Worm (Caenorhabditis elegans) whole organism, L3 larva: ENCODE data around the gene chil-3.
A peak's percentile ranks its signal among the peaks of the same experiment; 100 is the strongest.

Experiments used
- R02D3.7 ChIP-seq: fragments of 150-350 bp; optimal IDR thresholded peaks from 2 replicates; lab custom pipeline; 2014; ENCODE audit warnings: missing biosample characterization, missing genetic modification characterization
- ZK546.5 ChIP-seq: sonication (generic microtip); optimal IDR thresholded peaks from 2 replicates; lab custom pipeline; 2017; ENCODE audit warnings: missing biosample characterization, missing genetic modification characterization
- aly-2 ChIP-seq: fragments of 150-350 bp; optimal IDR thresholded peaks from 2 replicates; lab custom pipeline; 2014; ENCODE audit warnings: missing biosample characterization, missing genetic modification characterization
- ama-1 ChIP-seq: fragments of 150-350 bp; optimal IDR thresholded peaks from 2 replicates; lab custom pipeline; 2018
- ceh-16 ChIP-seq: sonication (generic microtip); optimal IDR thresholded peaks from 2 replicates; lab custom pipeline; 2017; ENCODE audit warnings: missing biosample characterization, missing genetic modification characterization
- ceh-28 ChIP-seq: fragments of 150-350 bp; optimal IDR thresholded peaks from 2 replicates; lab custom pipeline; 2014; ENCODE audit warnings: missing biosample characterization, missing genetic modification reagents, missing genetic modification characterization
- ceh-82 ChIP-seq: fragments of 150-350 bp; optimal IDR thresholded peaks from 2 replicates; lab custom pipeline; 2014; ENCODE audit warnings: missing biosample characterization, missing genetic modification characterization
- ceh-9 ChIP-seq: sonication (generic microtip); optimal IDR thresholded peaks from 2 replicates; lab custom pipeline; 2018; ENCODE audit warnings: missing biosample characterization, missing genetic modification characterization
- daf-12 ChIP-seq: fragments of 150-350 bp; optimal IDR thresholded peaks from 2 replicates; lab custom pipeline; 2014; ENCODE audit warnings: missing biosample characterization, missing genetic modification reagents, missing genetic modification characterization
- egl-27 ChIP-seq: sonication (generic microtip); optimal IDR thresholded peaks from 4 replicates; lab custom pipeline; 2017; ENCODE audit warnings: missing biosample characterization, missing genetic modification reagents, missing genetic modification characterization
- elt-1 ChIP-seq: fragments of 150-350 bp; optimal IDR thresholded peaks from 2 replicates; lab custom pipeline; 2014; ENCODE audit warnings: missing biosample characterization, missing genetic modification characterization
- elt-2 ChIP-seq: sonication (generic microtip); optimal IDR thresholded peaks from 2 replicates; lab custom pipeline; 2016; ENCODE audit warnings: missing genetic modification reagents, mild to moderate bottlenecking, missing genetic modification characterization, missing compliant biosample characterization
- eor-1 ChIP-seq, 2 experiments: fragments of 150-350 bp; optimal IDR thresholded peaks; 2 replicates each; lab custom pipeline; 2014 to 2018; ENCODE audit warnings: missing biosample characterization in 2 of 2, missing genetic modification characterization in 2 of 2
- fkh-2 ChIP-seq: fragments of 150-350 bp; optimal IDR thresholded peaks from 2 replicates; lab custom pipeline; 2014; ENCODE audit warnings: missing biosample characterization, missing genetic modification reagents, missing genetic modification characterization
- fos-1 ChIP-seq: fragments of 150-350 bp; optimal IDR thresholded peaks from 2 replicates; lab custom pipeline; 2014; ENCODE audit warnings: missing biosample characterization, missing genetic modification characterization
- hmg-11 ChIP-seq: sonication (generic microtip); optimal IDR thresholded peaks from 2 replicates; lab custom pipeline; 2016; ENCODE audit warnings: missing genetic modification characterization, missing compliant biosample characterization
- jun-1 ChIP-seq: fragments of 150-350 bp; optimal IDR thresholded peaks from 2 replicates; lab custom pipeline; 2014; ENCODE audit warnings: missing biosample characterization, missing genetic modification reagents, missing genetic modification characterization
- lin-15B ChIP-seq: fragments of 150-350 bp; optimal IDR thresholded peaks from 2 replicates; lab custom pipeline; 2014; ENCODE audit warnings: missing biosample characterization, missing genetic modification characterization
- lin-39 ChIP-seq: fragments of 150-350 bp; optimal IDR thresholded peaks from 2 replicates; lab custom pipeline; 2018; ENCODE audit warnings: missing biosample characterization, missing genetic modification reagents, missing genetic modification characterization
- mdl-1 ChIP-seq: fragments of 150-350 bp; optimal IDR thresholded peaks from 2 replicates; lab custom pipeline; 2014; ENCODE audit warnings: missing biosample characterization, missing genetic modification characterization
- mml-1 ChIP-seq: fragments of 150-350 bp; sonication (generic microtip); optimal IDR thresholded peaks from 3 replicates; lab custom pipeline; 2014; ENCODE audit warnings: missing biosample characterization, missing genetic modification characterization
- nfya-1 ChIP-seq: sonication (generic microtip); optimal IDR thresholded peaks from 2 replicates; lab custom pipeline; 2017; ENCODE audit warnings: missing genetic modification characterization, mild to moderate bottlenecking, missing compliant biosample characterization, antibody characterized with exemption, moderate library complexity; ENCODE audit not compliant: insufficient read depth
- nhr-11 ChIP-seq: fragments of 150-350 bp; optimal IDR thresholded peaks from 2 replicates; lab custom pipeline; 2014; ENCODE audit warnings: missing biosample characterization, missing genetic modification characterization
- nhr-12 ChIP-seq: fragments of 150-350 bp; optimal IDR thresholded peaks from 2 replicates; lab custom pipeline; 2014; ENCODE audit warnings: missing biosample characterization, missing genetic modification characterization
- nhr-23 ChIP-seq: fragments of 150-350 bp; optimal IDR thresholded peaks from 2 replicates; lab custom pipeline; 2014; ENCODE audit warnings: missing biosample characterization, missing genetic modification reagents, missing genetic modification characterization
- nhr-237 ChIP-seq: fragments of 150-350 bp; optimal IDR thresholded peaks from 2 replicates; lab custom pipeline; 2014; ENCODE audit warnings: missing biosample characterization, missing genetic modification characterization
- nhr-25 ChIP-seq: sonication (generic microtip); optimal IDR thresholded peaks from 2 replicates; lab custom pipeline; 2017; ENCODE audit warnings: missing biosample characterization, missing genetic modification characterization
- nhr-28 ChIP-seq: fragments of 150-350 bp; optimal IDR thresholded peaks from 2 replicates; lab custom pipeline; 2014; ENCODE audit warnings: missing biosample characterization, missing genetic modification characterization
- nhr-67 ChIP-seq: fragments of 150-350 bp; optimal IDR thresholded peaks from 2 replicates; lab custom pipeline; 2014; ENCODE audit warnings: missing biosample characterization, missing genetic modification characterization
- nhr-76 ChIP-seq: fragments of 150-350 bp; sonication (generic microtip); optimal IDR thresholded peaks from 5 replicates; lab custom pipeline; 2014; ENCODE audit warnings: missing biosample characterization, missing genetic modification characterization
- nhr-77 ChIP-seq: fragments of 150-350 bp; optimal IDR thresholded peaks from 2 replicates; lab custom pipeline; 2014; ENCODE audit warnings: missing biosample characterization, missing genetic modification characterization
- pha-4 ChIP-seq: fragments of 150-350 bp; optimal IDR thresholded peaks from 2 replicates; lab custom pipeline; 2014; ENCODE audit warnings: missing biosample characterization, missing genetic modification reagents, missing genetic modification characterization
- pqm-1 ChIP-seq: fragments of 150-350 bp; optimal IDR thresholded peaks from 2 replicates; lab custom pipeline; 2017; ENCODE audit warnings: missing biosample characterization, missing genetic modification characterization, inconsistent platforms
- sea-2 ChIP-seq: fragments of 150-350 bp; sonication (generic microtip); optimal IDR thresholded peaks from 4 replicates; lab custom pipeline; 2014; ENCODE audit warnings: missing biosample characterization, missing genetic modification reagents, missing genetic modification characterization
- skn-1 ChIP-seq: fragments of 150-350 bp; optimal IDR thresholded peaks from 2 replicates; lab custom pipeline; 2014; ENCODE audit warnings: missing biosample characterization, missing genetic modification characterization
- snpc-4 ChIP-seq: fragments of 150-350 bp; optimal IDR thresholded peaks from 2 replicates; lab custom pipeline; 2014; ENCODE audit warnings: missing biosample characterization, missing genetic modification characterization
- tbx-2 ChIP-seq: sonication (generic microtip); optimal IDR thresholded peaks from 2 replicates; lab custom pipeline; 2016; ENCODE audit warnings: mild to moderate bottlenecking, missing genetic modification characterization, missing compliant biosample characterization
- unc-39 ChIP-seq: sonication (generic microtip); optimal IDR thresholded peaks from 4 replicates; lab custom pipeline; 2017; ENCODE audit warnings: missing biosample characterization, missing genetic modification characterization
- unc-62 ChIP-seq: fragments of 150-350 bp; sonication (generic microtip); optimal IDR thresholded peaks from 4 replicates; lab custom pipeline; 2014; ENCODE audit warnings: missing biosample characterization, missing genetic modification reagents, missing genetic modification characterization
- zag-1 ChIP-seq: fragments of 150-350 bp; optimal IDR thresholded peaks from 2 replicates; lab custom pipeline; 2014; ENCODE audit warnings: missing biosample characterization, missing genetic modification characterization
- ztf-4 ChIP-seq: fragments of 150-350 bp; optimal IDR thresholded peaks from 2 replicates; lab custom pipeline; 2014; ENCODE audit warnings: missing biosample characterization, missing genetic modification characterization

chil-3 gene

ce11 chrII:9840313-9840712 lies 21.0 kb downstream of the chil-3 start, which contains the start of gene ZK938.11:
Gene ZK938.11, minus strand, starts transcription at chrII:9840413.
- TF ChIP-seq nfya-1 (tag; lab: Kevin White, UChicago) (no peak), pha-4 (no peak), nhr-67 (tag; lab: Kevin White, UChicago) (no peak), nhr-25 (tag; lab: Kevin White, UChicago) (no peak), nhr-77 (tag; lab: Kevin White, UChicago) (no peak), ceh-16 (no peak), R02D3.7 (tag; lab: Kevin White, UChicago) (no peak), lin-15B (no peak), ama-1 (lab: Kevin White, UChicago) (no peak), unc-62 (GFP tag; lab: Kevin White, UChicago) (no peak), lin-39 (tag; lab: Kevin White, UChicago) (no peak), egl-27 (tag; lab: Kevin White, UChicago) (no peak), hmg-11 (tag; lab: Kevin White, UChicago) (no peak), ceh-9 (no peak), aly-2 (tag; lab: Kevin White, UChicago) (no peak), ceh-82 (tag; lab: Kevin White, UChicago) (no peak), mml-1 (tag; lab: Kevin White, UChicago) (no peak), mdl-1 (tag; lab: Kevin White, UChicago) (no peak), ZK546.5 (tag; lab: Kevin White, UChicago) (no peak), nhr-28 (tag; lab: Kevin White, UChicago) (no peak)

ce11 chrII:9838260-9838935 lies 22.9 kb downstream of the chil-3 start, which contains the start of gene arrd-4:
Gene arrd-4, minus strand, starts transcription at chrII:9838310.
- no peak for TF ChIP-seq nhr-237 (tag; lab: Kevin White, UChicago)
- TF ChIP-seq nhr-11: peak; percentile 86

DNA sequence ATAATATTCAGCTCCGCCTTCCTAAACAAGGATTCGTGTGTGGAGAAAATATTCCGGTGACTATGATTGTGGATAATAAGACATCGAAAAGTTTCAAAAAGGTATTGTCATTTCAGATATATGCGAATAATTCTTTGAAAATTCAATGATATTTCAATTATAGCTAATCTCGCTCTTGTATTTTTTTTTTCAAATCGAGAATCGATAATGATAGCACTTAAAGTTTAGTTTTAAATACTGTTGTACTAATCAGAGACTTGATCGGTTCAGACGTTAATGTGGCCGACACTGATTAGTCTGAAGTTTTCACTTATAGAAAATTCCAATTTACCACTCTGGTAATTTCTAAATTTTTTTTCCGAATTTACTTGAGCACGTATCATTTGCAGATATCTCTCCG lies 25.3 kb downstream of the chil-3 start:
- TF ChIP-seq elt-2: no peak
- no peak for TF ChIP-seq jun-1
- TF ChIP-seq fkh-2 (tag; lab: Kevin White, UChicago): no peak
- TF ChIP-seq nhr-28 (tag; lab: Kevin White, UChicago): no peak
- TF ChIP-seq nhr-76 (tag; lab: Kevin White, UChicago): no peak
- no peak for TF ChIP-seq nfya-1 (tag; lab: Kevin White, UChicago)
- TF ChIP-seq nhr-25 (tag; lab: Kevin White, UChicago): no peak
- no peak for TF ChIP-seq ama-1 (lab: Kevin White, UChicago)
- TF ChIP-seq zag-1 (tag; lab: Kevin White, UChicago): no peak
- TF ChIP-seq unc-39 (tag; lab: Kevin White, UChicago): no peak
- TF ChIP-seq nhr-67 (tag; lab: Kevin White, UChicago): no peak
- no peak for TF ChIP-seq snpc-4 (tag; lab: Kevin White, UChicago)
- no peak for TF ChIP-seq ztf-4 (tag; lab: Kevin White, UChicago)
- no peak for TF ChIP-seq lin-15B
- no peak for TF ChIP-seq unc-62 (GFP tag; lab: Kevin White, UChicago)
- TF ChIP-seq mml-1 (tag; lab: Kevin White, UChicago): no peak
- TF ChIP-seq sea-2 (GFP tag; lab: Kevin White, UChicago): no peak
- no peak for TF ChIP-seq tbx-2 (tag; lab: Kevin White, UChicago)
- TF ChIP-seq nhr-12 (tag; lab: Kevin White, UChicago): no peak
- TF ChIP-seq daf-12: no peak

- TF ChIP-seq eor-1 (tag; optimal IDR thresholded peaks at IDR 0.05; lab: Kevin White, UChicago) (no peak), hmg-11 (tag; lab: Kevin White, UChicago) (no peak), ceh-28 (no peak), fkh-2 (tag; lab: Kevin White, UChicago) (no peak), elt-1 (tag; lab: Kevin White, UChicago) (no peak), tbx-2 (tag; lab: Kevin White, UChicago) (no peak), skn-1 (no peak), unc-39 (tag; lab: Kevin White, UChicago) (no peak), nhr-23 (tag; lab: Kevin White, UChicago) (no peak), nhr-25 (tag; lab: Kevin White, UChicago) (no peak), lin-15B (no peak), pqm-1 (tag; lab: Kevin White, UChicago) (no peak), R02D3.7 (tag; lab: Kevin White, UChicago) (no peak), fos-1 (no peak)
Observed at ce11 chrII:9834921-9835320, 26.4 kb downstream of the chil-3 start, which contains the start of gene arrd-5. Gene arrd-5, plus strand, starts transcription at chrII:9835221.
